Fruit fly (Drosophila melanogaster) whole organism, embryonic: ENCODE results near the gene qm.

Experiments
- CG11247 ChIP-seq: fragments of 200-800 bp; sonication (Bioruptor generic); IDR thresholded peaks from 2 replicates; pipeline ENCODE4 v1.3.6; 2022; ENCODE audit warnings: missing biosample characterization, missing genetic modification characterization
- CG14965 ChIP-seq: fragments of 200-800 bp; sonication (Bioruptor generic); optimal IDR thresholded peaks from 2 replicates; lab custom pipeline; 2016; ENCODE audit warnings: missing biosample characterization, missing genetic modification characterization, borderline replicate concordance
- CG15601 ChIP-seq: fragments of 200-800 bp; sonication (Bioruptor generic); optimal IDR thresholded peaks from 3 replicates; lab custom pipeline; 2019; ENCODE audit warnings: missing biosample characterization, mild to moderate bottlenecking, missing genetic modification characterization, moderate library complexity
- CG17568 ChIP-seq: fragments of 200-800 bp; sonication (Bioruptor generic); optimal IDR thresholded peaks from 2 replicates; lab custom pipeline; 2018; ENCODE audit warnings: missing biosample characterization, mild to moderate bottlenecking, missing genetic modification characterization, moderate library complexity
- Fer2 ChIP-seq: fragments of 200-800 bp; sonication (Bioruptor generic); optimal IDR thresholded peaks from 2 replicates; lab custom pipeline; 2018; ENCODE audit warnings: missing biosample characterization, mild to moderate bottlenecking, missing genetic modification characterization, moderate library complexity
- NK7.1 ChIP-seq: fragments of 200-800 bp; sonication (Bioruptor generic); optimal IDR thresholded peaks from 3 replicates; lab custom pipeline; 2016; ENCODE audit warnings: missing biosample characterization, missing genetic modification characterization
- Sox102F ChIP-seq: fragments of 200-800 bp; sonication (Bioruptor generic); optimal IDR thresholded peaks from 2 replicates; lab custom pipeline; 2018; ENCODE audit warnings: missing biosample characterization, mild to moderate bottlenecking, missing genetic modification characterization, moderate library complexity
- Usf ChIP-seq: fragments of 200-800 bp; sonication (Bioruptor generic); optimal IDR thresholded peaks from 2 replicates; lab custom pipeline; 2017; ENCODE audit warnings: missing genotype, missing biosample characterization, missing genetic modification characterization
- YL-1 ChIP-seq: fragments of 200-800 bp; sonication (Bioruptor generic); optimal IDR thresholded peaks from 3 replicates; lab custom pipeline; 2017; ENCODE audit warnings: missing biosample characterization, mild to moderate bottlenecking, missing genetic modification characterization
- kay ChIP-seq: fragments of 200-800 bp; sonication (Bioruptor generic); optimal IDR thresholded peaks from 2 replicates; lab custom pipeline; 2016; ENCODE audit warnings: missing biosample characterization, missing genetic modification characterization
- lab ChIP-seq: fragments of 200-800 bp; sonication (Bioruptor generic); optimal IDR thresholded peaks from 3 replicates; lab custom pipeline; 2017; ENCODE audit warnings: missing biosample characterization, missing genetic modification characterization, mild to moderate bottlenecking, moderate library complexity, missing genetic modification reagents

- no peak for TF ChIP-seq kay (GFP tag; lab: Kevin White, UChicago)
- no peak for TF ChIP-seq CG14965
- no peak for TF ChIP-seq lab
- TF ChIP-seq CG15601 (tag; lab: Kevin White, UChicago), result no peak
- no peak for TF ChIP-seq YL-1 (GFP tag; lab: Kevin White, UChicago)
- TF ChIP-seq NK7.1 (GFP tag; lab: Kevin White, UChicago), result no peak
- no peak for TF ChIP-seq Sox102F
- no peak for TF ChIP-seq Usf (GFP tag; lab: Kevin White, UChicago)
- TF ChIP-seq CG11247 (GFP tag; lab: Robert Waterston, UW), result no peak
- no peak for TF ChIP-seq CG17568 (GFP tag; lab: Kevin White, UChicago)
- TF ChIP-seq Fer2, result no peak
These were observed 28.7 kb downstream of the qm start for dm6 chr3L:7376830-7377229.
